Fruit fly (Drosophila melanogaster): ENCODE measurements around the gene ImpE2.

Gene ImpE2

dm6 chr3L:3515280-3516020, 3.0 kb upstream of the ImpE2 start, which contains the start of gene Eip63E (continued):
- TF ChIP-seq Hmr (GFP tag; optimal IDR thresholded peaks at IDR 0.05) = peak; percentile 45
- TF ChIP-seq lmd (GFP tag; IDR thresholded peaks at IDR 0.05) = no peak
- peak; percentile 58 for TF ChIP-seq nau (GFP tag; optimal IDR thresholded peaks at IDR 0.05)
- no peak for TF ChIP-seq CG16815 (GFP tag; optimal IDR thresholded peaks at IDR 0.05)
- no peak for TF ChIP-seq ATbp (GFP tag; optimal IDR thresholded peaks at IDR 0.05)
- TF ChIP-seq ftz-f1 (GFP tag; optimal IDR thresholded peaks at IDR 0.05) = peak; percentile 95
- peak; percentile 4 for TF ChIP-seq CG9727 (GFP tag; optimal IDR thresholded peaks at IDR 0.05)
- TF ChIP-seq CG10462 (GFP tag; optimal IDR thresholded peaks at IDR 0.05) = no peak
- no peak for TF ChIP-seq Nf-YB (GFP tag; optimal IDR thresholded peaks at IDR 0.05)
- peak; percentile 26; the same call in 1 of the 2 replicates for TF ChIP-seq CG3847 (GFP tag; IDR thresholded peaks at IDR 0.05)
- no peak for TF ChIP-seq cato (GFP tag; optimal IDR thresholded peaks at IDR 0.05; ENCODE audit: borderline replicate concordance)
- no peak for TF ChIP-seq CG8290 (GFP tag; optimal IDR thresholded peaks at IDR 0.05)
- TF ChIP-seq CG8290 (tag; optimal IDR thresholded peaks at IDR 0.05) = peak in 1 of 2 experiments; percentile 13
- peak; percentile 17 for TF ChIP-seq Meics (GFP tag; optimal IDR thresholded peaks at IDR 0.05)
- no peak for TF ChIP-seq Xbp1 (GFP tag; optimal IDR thresholded peaks at IDR 0.05)
- 0 out of 3 replicates have a peak, but pooled peaks have one; percentile 10 for TF ChIP-seq CG34224 (GFP tag; IDR thresholded peaks at IDR 0.05; ENCODE audit: partially characterized antibody)
- TF ChIP-seq fd64A (GFP tag; optimal IDR thresholded peaks at IDR 0.05) = peak; percentile 30
- TF ChIP-seq CG18619 (GFP tag; optimal IDR thresholded peaks at IDR 0.05) = no peak
- TF ChIP-seq otp (GFP tag; IDR thresholded peaks at IDR 0.05) = no peak
- no peak for TF ChIP-seq CG1233 (GFP tag; optimal IDR thresholded peaks at IDR 0.05)
- TF ChIP-seq cg (GFP tag; optimal IDR thresholded peaks at IDR 0.05) = peak; percentile 98
- no peak for TF ChIP-seq mirr (GFP tag; optimal IDR thresholded peaks at IDR 0.05)
- TF ChIP-seq dati (GFP tag; IDR thresholded peaks at IDR 0.05) = no peak
- TF ChIP-seq ro (GFP tag; IDR thresholded peaks at IDR 0.05) = no peak

DNA sequence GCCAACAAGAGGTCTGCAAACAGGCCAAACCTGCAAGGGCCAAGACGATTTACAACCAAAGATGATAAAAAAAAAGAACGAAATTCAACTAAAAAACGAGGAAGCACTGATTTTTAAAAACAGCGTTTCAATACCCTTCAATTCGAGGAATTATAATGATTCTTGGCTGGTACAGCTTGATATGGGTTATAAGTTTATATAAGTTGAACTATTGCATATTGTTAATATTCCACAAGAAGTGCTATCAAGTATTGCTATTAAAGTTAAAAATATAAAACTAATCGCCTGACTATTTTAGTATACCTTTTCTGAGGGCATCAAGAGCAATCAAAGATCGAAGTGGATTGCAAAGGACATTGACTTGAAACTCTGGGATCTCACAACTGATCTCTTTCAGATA, 1.5 kb upstream of the ImpE2 start:
- TF ChIP-seq nom (GFP tag; optimal IDR thresholded peaks at IDR 0.05) = peak; percentile 17
- TF ChIP-seq corto (GFP tag; optimal IDR thresholded peaks at IDR 0.05) = peak; percentile 9
- no peak for TF ChIP-seq btn (GFP tag; optimal IDR thresholded peaks at IDR 0.05)
- TF ChIP-seq nau (GFP tag; optimal IDR thresholded peaks at IDR 0.05) = no peak
- no peak for TF ChIP-seq MTF-1 (GFP tag; optimal IDR thresholded peaks at IDR 0.05; ENCODE audit: borderline replicate concordance)
- peak in 1 of 2 experiments; percentile 29 for TF ChIP-seq bsh (GFP tag; optimal IDR thresholded peaks at IDR 0.05)
- no peak for TF ChIP-seq Poxn (GFP tag; IDR thresholded peaks at IDR 0.05)
- peak; percentile 77 for TF ChIP-seq lbe (GFP tag; optimal IDR thresholded peaks at IDR 0.05)

DNA sequence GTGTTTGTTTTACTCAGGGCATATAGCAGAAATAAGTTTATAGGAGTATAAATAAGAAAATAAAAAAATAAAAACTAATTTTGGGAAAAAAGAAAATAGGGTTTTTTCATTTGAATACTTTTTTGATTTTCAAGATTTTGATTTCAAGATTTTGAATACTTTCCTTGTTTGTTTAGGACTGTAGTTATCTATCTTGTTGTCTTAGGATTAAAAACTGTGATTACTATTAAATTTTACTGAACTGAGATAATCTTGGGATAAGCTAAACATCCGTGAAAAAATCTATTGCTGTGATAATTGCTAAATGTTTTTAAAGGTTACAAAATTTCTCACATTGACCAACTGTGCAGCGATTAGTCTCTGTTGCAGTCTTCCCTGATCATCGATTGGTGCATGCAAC, 517 bp upstream of the ImpE2 start:
- TF ChIP-seq zen (tag; optimal IDR thresholded peaks at IDR 0.05) (no peak), sens (GFP tag) (peak; percentile 36), nmo (GFP tag; optimal IDR thresholded peaks at IDR 0.05) (no peak), bsh (GFP tag; optimal IDR thresholded peaks at IDR 0.05) (peak in 1 of 2 experiments; percentile 81), CG9797 (GFP tag; optimal IDR thresholded peaks at IDR 0.05) (no peak), CG18764 (GFP tag; optimal IDR thresholded peaks at IDR 0.05) (no peak), aop (GFP tag; IDR thresholded peaks at IDR 0.05) (no peak)

All from whole organism, embryonic.